Fruit fly (Drosophila melanogaster) whole organism, embryonic: ENCODE data around the gene Obp19b.

Experiments used
- Abd-B ChIP-seq: fragments of 200-800 bp; sonication (Bioruptor generic); optimal IDR thresholded peaks from 2 replicates; lab custom pipeline; 2018; ENCODE audit warnings: missing biosample characterization, mild to moderate bottlenecking, missing genetic modification characterization, moderate library complexity
- Ada2b ChIP-seq: fragments of 200-800 bp; sonication (Bioruptor generic); IDR thresholded peaks from 2 replicates; pipeline ENCODE4 v1.3.6; 2022; ENCODE audit warnings: missing biosample characterization, missing genetic modification characterization
- CG10979 ChIP-seq: fragments of 200-800 bp; sonication (Bioruptor generic); optimal IDR thresholded peaks from 2 replicates; lab custom pipeline; 2018; ENCODE audit warnings: missing biosample characterization, mild to moderate bottlenecking, missing genetic modification characterization, moderate library complexity
- CG11456 ChIP-seq: fragments of 200-800 bp; sonication (Bioruptor generic); IDR thresholded peaks from 3 replicates; pipeline ENCODE4 v1.3.6; 2022; ENCODE audit warnings: missing biosample characterization, missing genetic modification characterization
- CG11560 ChIP-seq: fragments of 200-800 bp; sonication (Bioruptor generic); IDR thresholded peaks from 3 replicates; pipeline ENCODE4 v1.3.6; 2022; ENCODE audit warnings: missing biosample characterization, missing genetic modification characterization
- CG12659 ChIP-seq: fragments of 200-800 bp; sonication (Bioruptor generic); optimal IDR thresholded peaks from 3 replicates; lab custom pipeline; 2017; ENCODE audit warnings: mild to moderate bottlenecking, missing biosample characterization, missing genetic modification reagents, missing genetic modification characterization
- CG12769 ChIP-seq: fragments of 200-800 bp; sonication (Bioruptor generic); optimal IDR thresholded peaks from 2 replicates; lab custom pipeline; 2019; ENCODE audit warnings: missing biosample characterization, mild to moderate bottlenecking, missing genetic modification characterization, moderate library complexity
- CG12942 ChIP-seq: fragments of 200-800 bp; sonication (Bioruptor generic); optimal IDR thresholded peaks from 3 replicates; lab custom pipeline; 2016; ENCODE audit warnings: missing biosample characterization, missing genetic modification characterization
- CG13424 ChIP-seq: fragments of 200-800 bp; sonication (Bioruptor generic); optimal IDR thresholded peaks from 2 replicates; lab custom pipeline; 2019; ENCODE audit warnings: missing biosample characterization, mild to moderate bottlenecking, missing genetic modification characterization, moderate library complexity
- CG13894 ChIP-seq: fragments of 200-800 bp; sonication (Bioruptor generic); optimal IDR thresholded peaks from 3 replicates; lab custom pipeline; 2018; ENCODE audit warnings: missing biosample characterization, mild to moderate bottlenecking, missing genetic modification characterization, moderate library complexity
- CG14014 ChIP-seq: fragments of 200-800 bp; sonication (Bioruptor generic); IDR thresholded peaks from 2 replicates; pipeline ENCODE4 v1.3.6; 2022; ENCODE audit warnings: missing biosample characterization, missing genetic modification characterization
- CG17829 ChIP-seq: fragments of 200-800 bp; optimal IDR thresholded peaks from 2 replicates; lab custom pipeline; 2019; ENCODE audit warnings: missing biosample characterization, mild to moderate bottlenecking, missing genetic modification characterization, moderate library complexity
- CG2199 ChIP-seq: fragments of 200-800 bp; sonication (Bioruptor generic); IDR thresholded peaks from 3 replicates; pipeline ENCODE4 v1.3.6; 2022; ENCODE audit warnings: missing biosample characterization, missing genetic modification characterization
- CG30431 ChIP-seq: fragments of 200-800 bp; sonication (Bioruptor generic); optimal IDR thresholded peaks from 2 replicates; lab custom pipeline; 2017; ENCODE audit warnings: missing biosample characterization, missing genetic modification characterization
- CG3065 ChIP-seq: fragments of 200-800 bp; sonication (Bioruptor generic); optimal IDR thresholded peaks from 2 replicates; lab custom pipeline; 2016; ENCODE audit warnings: missing biosample characterization, missing genetic modification characterization
- CG6254 ChIP-seq: fragments of 200-800 bp; sonication (Bioruptor generic); optimal IDR thresholded peaks from 3 replicates; lab custom pipeline; 2017; ENCODE audit warnings: mild to moderate bottlenecking, missing biosample characterization, missing genetic modification reagents, missing genetic modification characterization
- CG7271 ChIP-seq: fragments of 200-800 bp; sonication (Bioruptor generic); optimal IDR thresholded peaks from 2 replicates; lab custom pipeline; 2018; ENCODE audit warnings: missing biosample characterization, mild to moderate bottlenecking, missing genetic modification characterization, moderate library complexity
- CG8924 ChIP-seq: fragments of 200-800 bp; optimal IDR thresholded peaks from 3 replicates; lab custom pipeline; 2019; ENCODE audit warnings: missing biosample characterization, mild to moderate bottlenecking, missing genetic modification characterization, moderate library complexity
- CG9215 ChIP-seq: fragments of 200-800 bp; sonication (Bioruptor generic); IDR thresholded peaks from 2 replicates; pipeline ENCODE4 v1.3.6; 2022; ENCODE audit warnings: missing biosample characterization, missing genetic modification characterization
- CoRest ChIP-seq: fragments of 200-800 bp; sonication (Bioruptor generic); optimal IDR thresholded peaks from 3 replicates; lab custom pipeline; 2018; ENCODE audit warnings: missing biosample characterization, mild to moderate bottlenecking, missing genetic modification characterization, moderate library complexity
- D19A ChIP-seq: fragments of 200-800 bp; optimal IDR thresholded peaks from 3 replicates; lab custom pipeline; 2019; ENCODE audit warnings: missing biosample characterization, mild to moderate bottlenecking, missing genetic modification characterization, moderate library complexity
- D19B ChIP-seq: fragments of 200-800 bp; sonication (Bioruptor generic); optimal IDR thresholded peaks from 2 replicates; lab custom pipeline; 2017; ENCODE audit warnings: missing biosample characterization, mild to moderate bottlenecking, missing genetic modification characterization
- Dbx ChIP-seq: fragments of 200-800 bp; sonication (Bioruptor generic); IDR thresholded peaks from 3 replicates; pipeline ENCODE4 v1.3.6; 2022; ENCODE audit warnings: missing biosample characterization, missing genetic modification characterization
- Doc2 ChIP-seq: fragments of 200-800 bp; sonication (Bioruptor generic); IDR thresholded peaks from 2 replicates; pipeline ENCODE4 v1.3.6; 2022; ENCODE audit warnings: missing biosample characterization, missing genetic modification characterization
- Hmx ChIP-seq: fragments of 200-800 bp; sonication (Bioruptor generic); optimal IDR thresholded peaks from 2 replicates; lab custom pipeline; 2016; ENCODE audit warnings: missing biosample characterization, missing genetic modification characterization
- Med ChIP-seq: fragments of 200-800 bp; sonication (Bioruptor generic); peaks from one replicate; lab custom pipeline; 2016; ENCODE audit warnings: missing biosample characterization, missing genetic modification characterization, mild to moderate bottlenecking, inconsistent platforms, moderate library complexity
- Nf-YB ChIP-seq: fragments of 200-800 bp; sonication (Bioruptor generic); optimal IDR thresholded peaks from 3 replicates; lab custom pipeline; 2019; ENCODE audit warnings: missing biosample characterization, mild to moderate bottlenecking, missing genetic modification characterization, moderate library complexity
- Rfx ChIP-seq: fragments of 200-800 bp; sonication (Bioruptor generic); IDR thresholded peaks from 2 replicates; pipeline ENCODE4 v1.3.6; 2022; ENCODE audit warnings: missing biosample characterization, missing genetic modification characterization
- Sox100B ChIP-seq: fragments of 200-800 bp; sonication (Bioruptor generic); optimal IDR thresholded peaks from 3 replicates; lab custom pipeline; 2018; ENCODE audit warnings: missing biosample characterization, mild to moderate bottlenecking, missing genetic modification characterization
- aop ChIP-seq: fragments of 200-800 bp; sonication (Bioruptor generic); IDR thresholded peaks from 2 replicates; pipeline ENCODE4 v1.3.6; 2022; ENCODE audit warnings: missing biosample characterization, missing genetic modification characterization
- cas ChIP-seq: fragments of 200-800 bp; sonication (Bioruptor generic); IDR thresholded peaks from 2 replicates; pipeline ENCODE4 v1.3.6; 2022; ENCODE audit warnings: missing biosample characterization, missing genetic modification characterization
- cato ChIP-seq: fragments of 200-800 bp; sonication (Bioruptor generic); optimal IDR thresholded peaks from 2 replicates; lab custom pipeline; 2016; ENCODE audit warnings: missing biosample characterization, missing genetic modification characterization, borderline replicate concordance
- dan ChIP-seq: fragments of 200-800 bp; sonication (Bioruptor generic); IDR thresholded peaks from 2 replicates; pipeline ENCODE4 v1.3.6; 2022; ENCODE audit warnings: missing biosample characterization, missing genetic modification characterization
- dmrt99B ChIP-seq: fragments of 200-800 bp; sonication (Bioruptor generic); optimal IDR thresholded peaks from 2 replicates; lab custom pipeline; 2018; ENCODE audit warnings: missing biosample characterization, mild to moderate bottlenecking, missing genetic modification characterization, moderate library complexity
- her ChIP-seq: fragments of 200-800 bp; sonication (Bioruptor generic); optimal IDR thresholded peaks from 2 replicates; lab custom pipeline; 2016; ENCODE audit warnings: missing biosample characterization, missing genetic modification characterization
- klu ChIP-seq: fragments of 200-800 bp; sonication (Bioruptor generic); IDR thresholded peaks from 2 replicates; pipeline ENCODE4 v1.3.6; 2022; ENCODE audit warnings: missing biosample characterization, missing genetic modification characterization
- kni ChIP-seq: fragments of 200-800 bp; sonication (Bioruptor generic); optimal IDR thresholded peaks from 3 replicates; lab custom pipeline; 2017; ENCODE audit warnings: mild to moderate bottlenecking, missing biosample characterization, missing genetic modification reagents, missing genetic modification characterization
- knrl ChIP-seq: fragments of 200-800 bp; sonication (Bioruptor generic); IDR thresholded peaks from 3 replicates; pipeline ENCODE4 v1.3.6; 2022; ENCODE audit warnings: missing biosample characterization, missing genetic modification characterization; ENCODE audit not compliant: partially characterized antibody
- otp ChIP-seq: fragments of 200-800 bp; sonication (Bioruptor generic); IDR thresholded peaks from 3 replicates; pipeline ENCODE4, ENCODE4 v1.3.6; 2022; ENCODE audit warnings: missing biosample characterization, missing genetic modification characterization
- ranshi ChIP-seq: fragments of 200-800 bp; sonication (Bioruptor generic); IDR thresholded peaks from 2 replicates; pipeline ENCODE4 v1.3.6; 2022; ENCODE audit warnings: missing biosample characterization, missing genetic modification characterization
- seq ChIP-seq: fragments of 200-800 bp; sonication (Bioruptor generic); IDR thresholded peaks from 2 replicates; pipeline ENCODE4 v1.3.6; 2022; ENCODE audit warnings: missing biosample characterization, missing genetic modification characterization
- shn ChIP-seq: fragments of 200-800 bp; sonication (Bioruptor generic); optimal IDR thresholded peaks from 3 replicates; lab custom pipeline; 2016; ENCODE audit warnings: missing biosample characterization, missing genetic modification characterization
- slou ChIP-seq: fragments of 200-800 bp; sonication (Bioruptor generic); optimal IDR thresholded peaks from 3 replicates; lab custom pipeline; 2016; ENCODE audit warnings: missing biosample characterization, missing genetic modification characterization
- sna ChIP-seq: fragments of 200-800 bp; sonication (Bioruptor generic); IDR thresholded peaks from 2 replicates; pipeline ENCODE4 v1.3.6; 2022; ENCODE audit warnings: missing biosample characterization, missing genetic modification characterization; ENCODE audit not compliant: partially characterized antibody
- so ChIP-seq: fragments of 200-800 bp; sonication (Bioruptor generic); IDR thresholded peaks from 3 replicates; pipeline ENCODE4 v1.3.6; 2022; ENCODE audit warnings: missing biosample characterization, missing genetic modification characterization
- usp ChIP-seq: fragments of >200 bp; optimal IDR thresholded peaks from 2 replicates; lab custom pipeline; 2017; ENCODE audit warnings: missing biosample characterization, missing genetic modification characterization
- zfh1 ChIP-seq: fragments of 200-800 bp; sonication (Bioruptor generic); IDR thresholded peaks from 3 replicates; pipeline ENCODE4 v1.3.6; 2022; ENCODE audit warnings: missing biosample characterization, missing genetic modification characterization

The Obp19b gene

DNA sequence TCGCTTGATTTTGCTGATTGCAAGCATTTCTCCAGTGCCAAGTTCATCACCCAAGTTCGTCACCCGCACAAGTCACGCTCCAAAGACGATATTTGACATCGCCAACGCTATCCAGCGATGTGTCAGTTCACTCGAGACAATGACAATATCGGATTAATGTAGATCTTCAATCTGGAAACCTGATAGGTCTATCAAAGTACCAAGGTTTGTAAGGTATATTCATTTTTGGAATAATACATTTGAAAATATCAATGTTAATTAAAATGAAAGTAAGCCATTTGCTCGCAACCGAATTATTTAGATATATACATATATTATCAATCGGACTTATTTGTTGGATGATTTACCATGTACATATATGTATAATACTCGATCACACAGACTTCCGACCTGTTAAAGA, 2.3 kb downstream of the Obp19b start, which contains the start of gene Obp19c:
Gene Obp19c, minus strand, starts transcription at position 101 of the 400 bp plus-strand sequence.
- no peak for TF ChIP-seq CG11456
- no peak for TF ChIP-seq CG12942
- TF ChIP-seq Med (GFP tag; lab: Kevin White, UChicago), result no peak
- no peak for TF ChIP-seq CG12659 (GFP tag; lab: Kevin White, UChicago)
- no peak for TF ChIP-seq dan (GFP tag; lab: Robert Waterston, UW)
- no peak for TF ChIP-seq seq (GFP tag; lab: Robert Waterston, UW)
- TF ChIP-seq Nf-YB (GFP tag; lab: Kevin White, UChicago), result no peak
- no peak for TF ChIP-seq Doc2

- TF ChIP-seq CoRest (tag; lab: Kevin White, UChicago), result no peak
- no peak for TF ChIP-seq Dbx (GFP tag; lab: Robert Waterston, UW)
Observed at dm6 chrX:20419313-20419712, 2.8 kb downstream of the Obp19b start, which contains the start of gene Obp19d. Obp19d (plus strand) TSS chrX:20419613.

- no peak for TF ChIP-seq CG17829 (tag; lab: Kevin White, UChicago)
- peak; percentile 72 for TF ChIP-seq D19B (GFP tag; lab: Kevin White, UChicago)
- no peak for TF ChIP-seq kni
- no peak for TF ChIP-seq Rfx (GFP tag; lab: Robert Waterston, UW)
- TF ChIP-seq CG2199 (GFP tag; lab: Robert Waterston, UW), result no peak
- TF ChIP-seq klu (GFP tag; lab: Robert Waterston, UW), result no peak
- no peak for TF ChIP-seq Sox100B
- TF ChIP-seq Dbx (GFP tag; lab: Robert Waterston, UW), result no peak
- TF ChIP-seq otp, result no peak
- peak; percentile 55 for TF ChIP-seq D19A (tag; lab: Kevin White, UChicago)
- no peak for TF ChIP-seq Hmx
- no peak for TF ChIP-seq usp (GFP tag; lab: Kevin White, UChicago)
Observed at dm6 chrX:20423158-20423557, 6.6 kb downstream of the Obp19b start.

DNA sequence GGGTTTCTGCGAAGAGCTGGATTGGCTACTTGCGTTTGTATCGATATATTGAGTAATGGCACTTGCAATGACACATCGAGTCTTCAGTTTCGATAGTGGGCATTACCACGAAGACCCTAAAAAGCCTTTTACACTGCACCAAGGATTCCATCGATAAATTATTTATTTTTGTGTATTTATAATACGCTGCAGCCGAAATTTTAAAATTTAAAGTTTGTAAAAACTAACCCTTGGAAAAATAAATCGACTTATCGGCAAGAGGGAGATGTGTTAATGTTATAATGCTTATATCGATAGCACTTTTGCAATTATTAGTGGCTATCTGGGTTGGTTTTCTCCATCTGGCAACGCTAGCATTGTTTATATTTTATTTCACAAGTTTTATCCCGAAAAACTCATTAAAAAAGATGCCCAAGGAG, 7.2 kb downstream of the Obp19b start, which contains the start of the genes Pp4-19C and cactin:
Gene Pp4-19C, minus strand, starts transcription at position 256 of the 419 bp plus-strand sequence.
Gene cactin, plus strand, starts transcription at position 323 of the 419 bp plus-strand sequence.
- TF ChIP-seq CG3065 (GFP tag; lab: Kevin White, UChicago) (no peak), shn (GFP tag; lab: Kevin White, UChicago) (peak; percentile 1), cato (no peak), CG10979 (tag; lab: Kevin White, UChicago) (no peak), CG30431 (no peak), CG6254 (GFP tag; lab: Kevin White, UChicago) (no peak), ranshi (GFP tag; lab: Robert Waterston, UW) (no peak), CG8924 (tag; lab: Kevin White, UChicago) (peak; percentile 40), so (GFP tag; lab: Robert Waterston, UW) (no peak), sna (GFP tag; lab: Robert Waterston, UW) (peak; percentile 86), CG12769 (tag; lab: Kevin White, UChicago) (no peak), CG13894 (tag; lab: Kevin White, UChicago) (no peak), CG11560 (tag; lab: Robert Waterston, UW) (peak; percentile 61; the same call in 2 of the 3 replicates), Ada2b (GFP tag; lab: Robert Waterston, UW) (no peak), zfh1 (GFP tag; lab: Robert Waterston, UW) (no peak), CG9215 (GFP tag; lab: Robert Waterston, UW) (peak; percentile 30; the same call in 1 of the 2 replicates), CG14014 (GFP tag; lab: Robert Waterston, UW) (no peak), Abd-B (peak; percentile 48), CG13424 (peak; percentile 7), dmrt99B (tag; lab: Kevin White, UChicago) (no peak), knrl (GFP tag; lab: Robert Waterston, UW) (peak; percentile 93), CG7271 (no peak), klu (GFP tag; lab: Robert Waterston, UW) (no peak), cas (GFP tag; lab: Robert Waterston, UW) (no peak), slou (GFP tag; lab: Kevin White, UChicago) (no peak), her (GFP tag; lab: Kevin White, UChicago) (no peak), aop (no peak), CoRest (tag; lab: Kevin White, UChicago) (peak; percentile 41)
